Worm (Caenorhabditis elegans): ENCODE data around the gene C49H3.12.

ce11 chrIV:7927218-7927617 is at the start of gene C49H3.12:
- no peak for TF ChIP-seq flt-1 (GFP tag; IDR thresholded peaks at IDR 0.05)
- no peak for TF ChIP-seq cog-1 (tag; optimal IDR thresholded peaks at IDR 0.05)
- TF ChIP-seq T22C8.4 (GFP tag; IDR thresholded peaks at IDR 0.05), result no peak
- TF ChIP-seq med-1 (GFP tag; optimal IDR thresholded peaks at IDR 0.05; ENCODE audit: insufficient read depth), result no peak
- TF ChIP-seq ztf-29 (GFP tag; IDR thresholded peaks at IDR 0.05), result no peak
